Fruit fly (Drosophila melanogaster) whole organism, embryonic: Measurements from ENCODE around the gene CG31099.
A peak's percentile ranks its signal among the peaks of the same experiment; 100 is the strongest.

ENCODE experiments used
- BtbVII ChIP-seq: fragments of 200-800 bp; sonication (Bioruptor generic); optimal IDR thresholded peaks from 3 replicates; lab custom pipeline; 2017; ENCODE audit warnings: missing biosample characterization, mild to moderate bottlenecking, missing genetic modification characterization
- Bteb2 ChIP-seq: fragments of 200-800 bp; sonication (Bioruptor generic); optimal IDR thresholded peaks from 2 replicates; lab custom pipeline; 2016; ENCODE audit warnings: missing biosample characterization, missing genetic modification characterization
- CG15479 ChIP-seq: fragments of 200-800 bp; sonication (Bioruptor generic); optimal IDR thresholded peaks from 3 replicates; lab custom pipeline; 2019; ENCODE audit warnings: missing biosample characterization, mild to moderate bottlenecking, missing genetic modification characterization, moderate library complexity
- CG15601 ChIP-seq: fragments of 200-800 bp; sonication (Bioruptor generic); optimal IDR thresholded peaks from 3 replicates; lab custom pipeline; 2019; ENCODE audit warnings: missing biosample characterization, mild to moderate bottlenecking, missing genetic modification characterization, moderate library complexity
- CG2889 ChIP-seq: fragments of 200-800 bp; sonication (Bioruptor generic); IDR thresholded peaks from 3 replicates; pipeline ENCODE4 v1.3.6; 2022; ENCODE audit warnings: missing biosample characterization, missing genetic modification characterization
- CG32532 ChIP-seq: fragments of 200-800 bp; sonication (Bioruptor generic); IDR thresholded peaks from 2 replicates; pipeline ENCODE4 v1.3.6; 2022; ENCODE audit warnings: missing biosample characterization, missing genetic modification characterization
- CG4404 ChIP-seq: fragments of 200-800 bp; sonication (Bioruptor generic); IDR thresholded peaks from 2 replicates; pipeline ENCODE4 v1.3.6; 2022; ENCODE audit warnings: missing biosample characterization, missing genetic modification characterization
- CG9797 ChIP-seq: fragments of 200-800 bp; sonication (Bioruptor generic); optimal IDR thresholded peaks from 3 replicates; lab custom pipeline; 2018; ENCODE audit warnings: missing biosample characterization, mild to moderate bottlenecking, missing genetic modification characterization
- Dad ChIP-seq: fragments of 200-800 bp; sonication (Bioruptor generic); optimal IDR thresholded peaks from 3 replicates; lab custom pipeline; 2016; ENCODE audit warnings: missing biosample characterization, missing genetic modification characterization
- Dp ChIP-seq: fragments of 200-800 bp; sonication (Bioruptor generic); optimal IDR thresholded peaks from 2 replicates; lab custom pipeline; 2018; ENCODE audit warnings: missing biosample characterization, mild to moderate bottlenecking, missing genetic modification characterization, moderate library complexity
- HLH3B ChIP-seq: fragments of 200-800 bp; sonication (Bioruptor generic); IDR thresholded peaks from 2 replicates; pipeline ENCODE4 v1.3.6; 2022; ENCODE audit warnings: missing biosample characterization, missing genetic modification characterization
- h ChIP-seq: fragments of >200 bp; optimal IDR thresholded peaks from 2 replicates; lab custom pipeline; 2017
- z ChIP-seq: fragments of 200-800 bp; sonication (Bioruptor generic); IDR thresholded peaks from 3 replicates; pipeline ENCODE4 v1.3.6; 2022; ENCODE audit warnings: missing biosample characterization, missing genetic modification characterization
- zen ChIP-seq: fragments of 200-800 bp; sonication (Bioruptor generic); optimal IDR thresholded peaks from 3 replicates; lab custom pipeline; 2018; ENCODE audit warnings: missing biosample characterization, mild to moderate bottlenecking, missing genetic modification characterization, moderate library complexity

dm6 chr3R:25287128-25287527 lies 23.6 kb downstream of the CG31099 start, which contains the start of gene CG13658:
- TF ChIP-seq CG9797 (GFP tag; lab: Kevin White, UChicago): no peak
- TF ChIP-seq CG15601 (tag; lab: Kevin White, UChicago): no peak
- TF ChIP-seq Dp (GFP tag; lab: Kevin White, UChicago): no peak
- no peak for TF ChIP-seq Dad
- 0 out of 3 replicates have a peak, but pooled peaks have one; percentile 31 for TF ChIP-seq z (GFP tag; lab: Robert Waterston, UW)
- TF ChIP-seq HLH3B (GFP tag; lab: Robert Waterston, UW): no peak
- no peak for TF ChIP-seq BtbVII (GFP tag; lab: Kevin White, UChicago)
- TF ChIP-seq CG4404 (GFP tag; lab: Robert Waterston, UW): no peak
- no peak for TF ChIP-seq h (lab: Kevin White, UChicago)
- no peak for TF ChIP-seq CG32532 (GFP tag; lab: Robert Waterston, UW)
- no peak for TF ChIP-seq zen (tag; lab: Kevin White, UChicago)
- no peak for TF ChIP-seq Bteb2 (GFP tag; lab: Kevin White, UChicago)
- TF ChIP-seq CG2889 (GFP tag; lab: Robert Waterston, UW): no peak
- TF ChIP-seq CG15479 (GFP tag; lab: Kevin White, UChicago): no peak
